Fruit fly (Drosophila melanogaster) whole organism, embryonic: ENCODE data around the gene CG7276.

Experiments
- Bgb ChIP-seq: fragments of 200-800 bp; sonication (Bioruptor generic); IDR thresholded peaks from 2 replicates; pipeline ENCODE4 v1.3.6; 2022; ENCODE audit warnings: missing biosample characterization, missing genetic modification characterization; ENCODE audit not compliant: partially characterized antibody
- Bteb2 ChIP-seq: fragments of 200-800 bp; sonication (Bioruptor generic); optimal IDR thresholded peaks from 2 replicates; lab custom pipeline; 2016; ENCODE audit warnings: missing biosample characterization, missing genetic modification characterization
- CG10654 ChIP-seq: fragments of 200-800 bp; sonication (Bioruptor generic); optimal IDR thresholded peaks from 2 replicates; lab custom pipeline; 2016; ENCODE audit warnings: missing biosample characterization, missing genetic modification characterization
- CG11398 ChIP-seq: fragments of 200-800 bp; sonication (Bioruptor generic); optimal IDR thresholded peaks from 2 replicates; lab custom pipeline; 2016; ENCODE audit warnings: missing biosample characterization, missing genetic modification characterization
- CG11560 ChIP-seq: fragments of 200-800 bp; sonication (Bioruptor generic); IDR thresholded peaks from 3 replicates; pipeline ENCODE4 v1.3.6; 2022; ENCODE audit warnings: missing biosample characterization, missing genetic modification characterization
- CG13624 ChIP-seq: fragments of 200-800 bp; sonication (Bioruptor generic); optimal IDR thresholded peaks from 2 replicates; lab custom pipeline; 2016; ENCODE audit warnings: missing biosample characterization, missing genetic modification characterization
- CG13894 ChIP-seq: fragments of 200-800 bp; sonication (Bioruptor generic); optimal IDR thresholded peaks from 3 replicates; lab custom pipeline; 2018; ENCODE audit warnings: missing biosample characterization, mild to moderate bottlenecking, missing genetic modification characterization, moderate library complexity
- CG14014 ChIP-seq: fragments of 200-800 bp; sonication (Bioruptor generic); IDR thresholded peaks from 2 replicates; pipeline ENCODE4 v1.3.6; 2022; ENCODE audit warnings: missing biosample characterization, missing genetic modification characterization
- CG15479 ChIP-seq: fragments of 200-800 bp; sonication (Bioruptor generic); optimal IDR thresholded peaks from 3 replicates; lab custom pipeline; 2019; ENCODE audit warnings: missing biosample characterization, mild to moderate bottlenecking, missing genetic modification characterization, moderate library complexity
- CG15601 ChIP-seq: fragments of 200-800 bp; sonication (Bioruptor generic); optimal IDR thresholded peaks from 3 replicates; lab custom pipeline; 2019; ENCODE audit warnings: missing biosample characterization, mild to moderate bottlenecking, missing genetic modification characterization, moderate library complexity
- CG1602 ChIP-seq: fragments of 200-800 bp; sonication (Bioruptor generic); optimal IDR thresholded peaks from 3 replicates; lab custom pipeline; 2016; ENCODE audit warnings: missing biosample characterization, missing genetic modification characterization
- CG16813 ChIP-seq: fragments of 200-800 bp; sonication (Bioruptor generic); IDR thresholded peaks from 3 replicates; pipeline ENCODE4 v1.3.6; 2022; ENCODE audit warnings: missing biosample characterization, missing genetic modification characterization; ENCODE audit not compliant: partially characterized antibody
- CG17568 ChIP-seq: fragments of 200-800 bp; sonication (Bioruptor generic); optimal IDR thresholded peaks from 2 replicates; lab custom pipeline; 2018; ENCODE audit warnings: missing biosample characterization, mild to moderate bottlenecking, missing genetic modification characterization, moderate library complexity
- CG4328 ChIP-seq: fragments of 200-800 bp; sonication (Bioruptor generic); optimal IDR thresholded peaks from 3 replicates; lab custom pipeline; 2017; ENCODE audit warnings: missing biosample characterization, missing genetic modification reagents, missing genetic modification characterization
- CG4820 ChIP-seq: fragments of 200-800 bp; sonication (Bioruptor generic); optimal IDR thresholded peaks from 3 replicates; lab custom pipeline; 2016; ENCODE audit warnings: missing biosample characterization, missing genetic modification characterization
- CG6683 ChIP-seq: fragments of 200-800 bp; sonication (Bioruptor generic); optimal IDR thresholded peaks from 2 replicates; lab custom pipeline; 2017; ENCODE audit warnings: missing biosample characterization, mild to moderate bottlenecking, missing genetic modification characterization, missing genetic modification reagents
- CG7786 ChIP-seq: fragments of 200-800 bp; sonication (Bioruptor generic); optimal IDR thresholded peaks from 2 replicates; lab custom pipeline; 2016; ENCODE audit warnings: missing biosample characterization, missing genetic modification characterization
- CG7963 ChIP-seq: fragments of 200-800 bp; sonication (Bioruptor generic); IDR thresholded peaks from 3 replicates; pipeline ENCODE4 v1.3.6; 2022; ENCODE audit warnings: missing biosample characterization, missing genetic modification characterization; ENCODE audit not compliant: partially characterized antibody
- CG8944 ChIP-seq: fragments of 200-800 bp; sonication (Bioruptor generic); optimal IDR thresholded peaks from 3 replicates; lab custom pipeline; 2016; ENCODE audit warnings: missing biosample characterization, missing genetic modification characterization
- Dbx ChIP-seq: fragments of 200-800 bp; sonication (Bioruptor generic); IDR thresholded peaks from 3 replicates; pipeline ENCODE4 v1.3.6; 2022; ENCODE audit warnings: missing biosample characterization, missing genetic modification characterization
- Dp ChIP-seq: fragments of 200-800 bp; sonication (Bioruptor generic); optimal IDR thresholded peaks from 2 replicates; lab custom pipeline; 2018; ENCODE audit warnings: missing biosample characterization, mild to moderate bottlenecking, missing genetic modification characterization, moderate library complexity
- Dref ChIP-seq: fragments of 200-800 bp; sonication (Bioruptor generic); IDR thresholded peaks from 2 replicates; pipeline ENCODE4 v1.3.6; 2022; ENCODE audit warnings: missing biosample characterization, missing genetic modification characterization
- Eip74EF ChIP-seq, 2 experiments: fragments of 200-800 bp in 1 of 2; fragments of >200 bp in 1 of 2; sonication (Bioruptor generic) in 1 of 2; optimal IDR thresholded peaks; 2 replicates each; lab custom pipeline; 2017 to 2019; ENCODE audit warnings: missing biosample characterization in 2 of 2, missing genetic modification characterization in 2 of 2, mild to moderate bottlenecking in 1 of 2, moderate library complexity in 1 of 2
- HHEX ChIP-seq: fragments of 200-800 bp; sonication (Bioruptor generic); optimal IDR thresholded peaks from 3 replicates; lab custom pipeline; 2017; ENCODE audit warnings: missing biosample characterization, mild to moderate bottlenecking, missing genetic modification characterization, missing genetic modification reagents
- Hand ChIP-seq: fragments of 200-800 bp; sonication (Bioruptor generic); optimal IDR thresholded peaks from 2 replicates; lab custom pipeline; 2017; ENCODE audit warnings: mild to moderate bottlenecking, missing biosample characterization, missing genetic modification reagents, missing genetic modification characterization
- Oli ChIP-seq: fragments of 200-800 bp; sonication (Bioruptor generic); optimal IDR thresholded peaks from 2 replicates; lab custom pipeline; 2018; ENCODE audit warnings: missing biosample characterization, mild to moderate bottlenecking, missing genetic modification characterization, moderate library complexity
- Ravus ChIP-seq: fragments of 200-800 bp; sonication (Bioruptor generic); IDR thresholded peaks from 2 replicates; pipeline ENCODE4 v1.3.6; 2022; ENCODE audit warnings: missing biosample characterization, missing genetic modification characterization
- ap ChIP-seq: fragments of 200-800 bp; sonication (Bioruptor generic); IDR thresholded peaks from 2 replicates; pipeline ENCODE4 v1.3.6; 2022; ENCODE audit warnings: missing biosample characterization, missing genetic modification characterization
- az2 ChIP-seq: fragments of 200-800 bp; sonication (Bioruptor generic); optimal IDR thresholded peaks from 3 replicates; lab custom pipeline; 2016; ENCODE audit warnings: missing biosample characterization, missing genetic modification characterization
- bigmax ChIP-seq: fragments of 200-800 bp; sonication (Bioruptor generic); optimal IDR thresholded peaks from 2 replicates; lab custom pipeline; 2018; ENCODE audit warnings: missing biosample characterization, mild to moderate bottlenecking, missing genetic modification characterization
- br ChIP-seq: fragments of >200 bp; optimal IDR thresholded peaks from 2 replicates; lab custom pipeline; 2017
- chn ChIP-seq: fragments of 200-800 bp; sonication (Bioruptor generic); optimal IDR thresholded peaks from 2 replicates; lab custom pipeline; 2016; ENCODE audit warnings: missing biosample characterization, missing genetic modification characterization
- ci ChIP-seq: fragments of 200-800 bp; sonication (Bioruptor generic); IDR thresholded peaks from 3 replicates; pipeline ENCODE4 v1.3.6; 2022; ENCODE audit warnings: missing biosample characterization, missing genetic modification characterization
- corto ChIP-seq: fragments of 200-800 bp; sonication (Bioruptor generic); optimal IDR thresholded peaks from 2 replicates; lab custom pipeline; 2016; ENCODE audit warnings: missing biosample characterization, mild to moderate bottlenecking, missing genetic modification characterization, moderate library complexity
- dimm ChIP-seq: fragments of 200-800 bp; sonication (Bioruptor generic); IDR thresholded peaks from 2 replicates; pipeline ENCODE4 v1.3.6; 2022; ENCODE audit warnings: missing biosample characterization, missing genetic modification characterization
- ewg ChIP-seq: fragments of 200-800 bp; sonication (Bioruptor generic); optimal IDR thresholded peaks from 3 replicates; lab custom pipeline; 2017; ENCODE audit warnings: mild to moderate bottlenecking, missing biosample characterization, missing genetic modification reagents, missing genetic modification characterization
- exex ChIP-seq: fragments of 200-800 bp; sonication (Bioruptor generic); optimal IDR thresholded peaks from 4 replicates; lab custom pipeline; 2018; ENCODE audit warnings: missing biosample characterization, mild to moderate bottlenecking, missing genetic modification characterization, moderate library complexity
- hkb ChIP-seq, 2 experiments: fragments of 200-800 bp in 1 of 2; fragments of >200 bp in 1 of 2; sonication (Bioruptor generic) in 1 of 2; IDR thresholded peaks in 1 of 2; optimal IDR thresholded peaks in 1 of 2; 2 replicates each; pipeline versions ENCODE4 v1.3.6 to Lab custom; 2017 to 2022; ENCODE audit warnings: missing biosample characterization in 1 of 2, missing genetic modification characterization in 1 of 2
- jing ChIP-seq: fragments of 200-800 bp; sonication (Bioruptor generic); optimal IDR thresholded peaks from 2 replicates; lab custom pipeline; 2018; ENCODE audit warnings: missing biosample characterization, mild to moderate bottlenecking, missing genetic modification characterization
- ken ChIP-seq: fragments of 200-800 bp; sonication (Bioruptor generic); IDR thresholded peaks from 3 replicates; pipeline ENCODE4 v1.3.6; 2022; ENCODE audit warnings: missing biosample characterization, missing genetic modification characterization
- nom ChIP-seq: fragments of 200-800 bp; sonication (Bioruptor generic); optimal IDR thresholded peaks from 2 replicates; lab custom pipeline; 2017; ENCODE audit warnings: missing biosample characterization, missing genetic modification characterization, mild to moderate bottlenecking, moderate library complexity, missing genetic modification reagents
- oc ChIP-seq: fragments of 200-800 bp; sonication (Bioruptor generic); optimal IDR thresholded peaks from 2 replicates; lab custom pipeline; 2018; ENCODE audit warnings: missing biosample characterization, mild to moderate bottlenecking, missing genetic modification characterization, moderate library complexity
- pum ChIP-seq: fragments of 200-800 bp; sonication (Bioruptor generic); optimal IDR thresholded peaks from 2 replicates; lab custom pipeline; 2016; ENCODE audit warnings: missing biosample characterization, missing genetic modification characterization
- sd ChIP-seq: fragments of 200-800 bp; sonication (Bioruptor generic); optimal IDR thresholded peaks from 3 replicates; lab custom pipeline; 2018; ENCODE audit warnings: missing biosample characterization, mild to moderate bottlenecking, missing genetic modification characterization, moderate library complexity
- ssp ChIP-seq: fragments of 200-800 bp; sonication (Bioruptor generic); IDR thresholded peaks from 2 replicates; pipeline ENCODE4 v1.3.6; 2022; ENCODE audit warnings: missing biosample characterization, missing genetic modification characterization
- usp ChIP-seq: fragments of >200 bp; optimal IDR thresholded peaks from 2 replicates; lab custom pipeline; 2017; ENCODE audit warnings: missing biosample characterization, missing genetic modification characterization
- yki ChIP-seq: fragments of >200 bp; optimal IDR thresholded peaks from 3 replicates; lab custom pipeline; 2018

CG7276 gene

dm6 chr3L:15511688-15512250 lies 13.8 kb downstream of the CG7276 start (continued):
- no peak for TF ChIP-seq CG7786
- peak; percentile 32 for TF ChIP-seq CG15479 (GFP tag; lab: Kevin White, UChicago)
- no peak for TF ChIP-seq CG11560
- TF ChIP-seq ci (GFP tag; lab: Robert Waterston, UW), result no peak
- peak; percentile 50 for TF ChIP-seq corto

dm6 chr3L:15513264-15513663 lies 15.3 kb downstream of the CG7276 start:
- TF ChIP-seq CG4820 (GFP tag; lab: Kevin White, UChicago) (no peak), chn (no peak), az2 (GFP tag; lab: Kevin White, UChicago) (no peak), CG17568 (GFP tag; lab: Kevin White, UChicago) (no peak), ewg (GFP tag; lab: Kevin White, UChicago) (no peak), sd (tag; lab: Kevin White, UChicago) (no peak), CG1602 (GFP tag; lab: Kevin White, UChicago) (no peak), CG13624 (GFP tag; lab: Kevin White, UChicago) (no peak), Dbx (GFP tag; lab: Robert Waterston, UW) (no peak), bigmax (GFP tag; lab: Kevin White, UChicago) (no peak), ken (GFP tag; lab: Robert Waterston, UW) (no peak), HHEX (no peak), CG8944 (GFP tag; lab: Kevin White, UChicago) (no peak), Eip74EF (GFP tag; optimal IDR thresholded peaks at IDR 0.05; lab: Kevin White, UChicago) (no peak), CG14014 (GFP tag; lab: Robert Waterston, UW) (no peak), CG6683 (GFP tag; lab: Kevin White, UChicago) (no peak), pum (GFP tag; lab: Kevin White, UChicago) (no peak), nom (GFP tag; lab: Kevin White, UChicago) (no peak), hkb (optimal IDR thresholded peaks at IDR 0.05; lab: Kevin White, UChicago) (no peak), hkb (GFP tag; IDR thresholded peaks at IDR 0.05; lab: Robert Waterston, UW) (no peak)

- peak; percentile 49 for TF ChIP-seq exex (tag; lab: Kevin White, UChicago)
- TF ChIP-seq Dref (GFP tag; lab: Robert Waterston, UW), result no peak
Observed at dm6 chr3L:15513726-15514125, 15.7 kb downstream of the CG7276 start.

- no peak for TF ChIP-seq CG16813 (GFP tag; lab: Robert Waterston, UW)
- TF ChIP-seq ap (GFP tag; lab: Robert Waterston, UW), result no peak
- peak; percentile 5 for TF ChIP-seq Dp (GFP tag; lab: Kevin White, UChicago)
- TF ChIP-seq dimm (GFP tag; lab: Robert Waterston, UW), result no peak
- no peak for TF ChIP-seq usp (GFP tag; lab: Kevin White, UChicago)
- TF ChIP-seq Oli (tag; lab: Kevin White, UChicago), result no peak
- TF ChIP-seq CG11398 (GFP tag; lab: Kevin White, UChicago), result no peak
- no peak for TF ChIP-seq br (lab: Kevin White, UChicago)
- no peak for TF ChIP-seq Hand (GFP tag; lab: Kevin White, UChicago)
- no peak for TF ChIP-seq CG15601
- TF ChIP-seq jing, result no peak
- TF ChIP-seq oc, result no peak
- TF ChIP-seq Ravus (GFP tag; lab: Robert Waterston, UW), result no peak
- TF ChIP-seq nom (GFP tag; lab: Kevin White, UChicago), result peak; percentile 22
- no peak for TF ChIP-seq CG7963 (GFP tag; lab: Robert Waterston, UW)
- TF ChIP-seq CG13894 (tag; lab: Kevin White, UChicago), result peak; percentile 92
- TF ChIP-seq yki, result peak; percentile 48
- no peak for TF ChIP-seq Bgb (GFP tag; lab: Robert Waterston, UW)
- no peak for TF ChIP-seq ssp (GFP tag; lab: Robert Waterston, UW)
- TF ChIP-seq CG10654 (GFP tag; lab: Kevin White, UChicago), result no peak
- no peak for TF ChIP-seq Bteb2 (GFP tag; lab: Kevin White, UChicago)
- TF ChIP-seq CG4328, result no peak
Observed at dm6 chr3L:15514405-15514804, 16.4 kb downstream of the CG7276 start.
